Fruit fly (Drosophila melanogaster) Kc167 (cell line): ENCODE measurements around the gene Mettl14.

Source experiments
- Myc ChIP-seq: fragments of >200 bp; optimal IDR thresholded peaks from 2 replicates; lab custom pipeline; 2017; ENCODE audit warnings: missing external identifiers
- Sin3A ChIP-seq: fragments of >200 bp; optimal IDR thresholded peaks from 2 replicates; lab custom pipeline; 2018; ENCODE audit warnings: missing external identifiers
- h ChIP-seq: fragments of >200 bp; optimal IDR thresholded peaks from 3 replicates; lab custom pipeline; 2018; ENCODE audit warnings: missing external identifiers
- insv ChIP-seq: fragments of >200 bp; optimal IDR thresholded peaks from 3 replicates; lab custom pipeline; 2018; ENCODE audit warnings: missing external identifiers
- psq ChIP-seq: fragments of >200 bp; optimal IDR thresholded peaks from 2 replicates; lab custom pipeline; 2017; ENCODE audit warnings: missing external identifiers
- ttk ChIP-seq: sonication (Bioruptor generic); optimal IDR thresholded peaks from 2 replicates; lab custom pipeline; 2017; ENCODE audit warnings: missing external identifiers

DNA sequence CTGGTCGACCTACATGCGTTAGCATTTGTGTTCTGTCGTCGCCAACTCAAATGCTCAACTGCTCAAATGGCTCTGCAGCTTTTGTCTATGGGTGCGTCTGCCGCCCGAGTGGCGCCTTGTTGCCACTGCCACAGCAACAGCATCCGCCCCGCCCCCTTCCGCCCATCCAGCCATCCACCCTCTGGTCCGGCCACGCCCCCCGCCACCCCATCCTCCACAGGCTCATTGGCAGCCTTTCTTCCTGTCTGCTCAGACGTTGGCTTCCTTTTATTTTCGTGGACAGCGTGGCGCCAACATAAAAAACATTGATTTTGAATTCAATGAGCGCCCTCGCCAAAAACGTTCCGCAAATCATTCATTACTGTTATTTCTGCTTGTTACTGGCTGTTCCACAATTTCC is 25.4 kb downstream of the Mettl14 start:
- TF ChIP-seq h (lab: Kevin White, UChicago) (no peak), ttk (lab: Kevin White, UChicago) (no peak), psq (lab: Kevin White, UChicago) (no peak), Myc (lab: Kevin White, UChicago) (no peak), insv (lab: Kevin White, UChicago) (no peak), Sin3A (lab: Kevin White, UChicago) (no peak)
